Worm (Caenorhabditis elegans) whole organism, L2 larva: ENCODE results near the gene F38H12.5.

Experiments
- Y55F3AM.14 ChIP-seq: fragments of 200-800 bp; sonication (Bioruptor generic); optimal IDR thresholded peaks from 2 replicates; lab custom pipeline; 2018; ENCODE audit warnings: mild to moderate bottlenecking, missing genetic modification characterization, missing compliant biosample characterization
- ZK546.5 ChIP-seq: sonication (generic microtip); optimal IDR thresholded peaks from 2 replicates; lab custom pipeline; 2017; ENCODE audit warnings: missing biosample characterization, missing genetic modification characterization
- alr-1 ChIP-seq: fragments of 150-350 bp; optimal IDR thresholded peaks from 2 replicates; lab custom pipeline; 2014; ENCODE audit warnings: missing biosample characterization, missing genetic modification characterization
- ama-1 ChIP-seq: fragments of 150-350 bp; optimal IDR thresholded peaks from 2 replicates; lab custom pipeline; 2018; ENCODE audit warnings: inconsistent platforms
- blmp-1 ChIP-seq: sonication (generic microtip); optimal IDR thresholded peaks from 2 replicates; lab custom pipeline; 2017; ENCODE audit warnings: missing genetic modification characterization, mild to moderate bottlenecking, missing compliant biosample characterization, antibody characterized with exemption, moderate library complexity; ENCODE audit not compliant: insufficient read depth
- ceh-82 ChIP-seq: fragments of 150-350 bp; optimal IDR thresholded peaks from 2 replicates; lab custom pipeline; 2014; ENCODE audit warnings: missing biosample characterization, missing genetic modification characterization
- elt-3 ChIP-seq: sonication (generic microtip); optimal IDR thresholded peaks from 2 replicates; lab custom pipeline; 2017; ENCODE audit warnings: missing biosample characterization, missing genetic modification characterization
- fos-1 ChIP-seq: fragments of 150-350 bp; optimal IDR thresholded peaks from 2 replicates; lab custom pipeline; 2014; ENCODE audit warnings: missing biosample characterization, missing genetic modification characterization
- gmeb-1 ChIP-seq: fragments of 150-350 bp; optimal IDR thresholded peaks from 2 replicates; lab custom pipeline; 2014; ENCODE audit warnings: missing biosample characterization, missing genetic modification characterization
- lin-11 ChIP-seq: fragments of 150-350 bp; sonication (generic microtip); optimal IDR thresholded peaks from 2 replicates; lab custom pipeline; 2014; ENCODE audit warnings: missing biosample characterization, missing genetic modification characterization, inconsistent platforms, mixed read lengths
- lin-39 ChIP-seq: fragments of 150-350 bp; optimal IDR thresholded peaks from 2 replicates; lab custom pipeline; 2014; ENCODE audit warnings: missing biosample characterization, missing genetic modification reagents, missing genetic modification characterization
- lsy-2 ChIP-seq, 2 experiments: fragments of 150-350 bp in 1 of 2; sonication (generic microtip) in 1 of 2; optimal IDR thresholded peaks; 2 replicates each; lab custom pipeline; 2014 to 2017; ENCODE audit warnings: missing biosample characterization in 2 of 2, missing genetic modification characterization in 2 of 2
- mab-5 ChIP-seq: fragments of 150-350 bp; optimal IDR thresholded peaks from 2 replicates; lab custom pipeline; 2014; ENCODE audit warnings: missing biosample characterization, missing genetic modification characterization
- mbf-1 ChIP-seq: sonication (generic microtip); optimal IDR thresholded peaks from 2 replicates; lab custom pipeline; 2017; ENCODE audit warnings: missing biosample characterization, missing genetic modification characterization
- mdl-1 ChIP-seq, 2 experiments: fragments of 150-350 bp in 1 of 2; sonication (generic microtip) in 1 of 2; optimal IDR thresholded peaks; 2 replicates each; lab custom pipeline; 2017; ENCODE audit warnings: missing biosample characterization in 2 of 2, missing genetic modification characterization in 2 of 2
- nhr-10 ChIP-seq: sonication (generic microtip); optimal IDR thresholded peaks from 2 replicates; lab custom pipeline; 2017; ENCODE audit warnings: missing biosample characterization, missing genetic modification characterization
- nhr-11 ChIP-seq: fragments of 150-350 bp; optimal IDR thresholded peaks from 2 replicates; lab custom pipeline; 2014; ENCODE audit warnings: missing biosample characterization, missing genetic modification characterization
- nhr-129 ChIP-seq: fragments of 150-350 bp; optimal IDR thresholded peaks from 2 replicates; lab custom pipeline; 2014; ENCODE audit warnings: missing biosample characterization, missing genetic modification characterization
- nhr-23 ChIP-seq: fragments of 150-350 bp; optimal IDR thresholded peaks from 2 replicates; lab custom pipeline; 2014; ENCODE audit warnings: missing biosample characterization, missing genetic modification reagents, missing genetic modification characterization
- nhr-25 ChIP-seq: fragments of 150-350 bp; sonication (generic microtip); optimal IDR thresholded peaks from 3 replicates; lab custom pipeline; 2014; ENCODE audit warnings: missing biosample characterization, missing genetic modification characterization
- nhr-6 ChIP-seq: fragments of 150-350 bp; optimal IDR thresholded peaks from 2 replicates; lab custom pipeline; 2014; ENCODE audit warnings: missing biosample characterization, missing genetic modification characterization
- nhr-77 ChIP-seq: fragments of 150-350 bp; optimal IDR thresholded peaks from 2 replicates; lab custom pipeline; 2014; ENCODE audit warnings: missing biosample characterization, missing genetic modification characterization
- peb-1 ChIP-seq: fragments of 150-350 bp; optimal IDR thresholded peaks from 2 replicates; lab custom pipeline; 2014; ENCODE audit warnings: missing biosample characterization, missing genetic modification characterization
- sem-4 ChIP-seq: fragments of 150-350 bp; optimal IDR thresholded peaks from 2 replicates; lab custom pipeline; 2014; ENCODE audit warnings: missing biosample characterization, missing genetic modification reagents, missing genetic modification characterization
- skn-1 ChIP-seq: sonication (generic microtip); optimal IDR thresholded peaks from 2 replicates; lab custom pipeline; 2017; ENCODE audit warnings: missing biosample characterization, missing genetic modification characterization
- sma-9 ChIP-seq, 2 experiments: fragments of 150-350 bp in 1 of 2; sonication (generic microtip) in 1 of 2; optimal IDR thresholded peaks; 2 replicates each; lab custom pipeline; 2014 to 2016; ENCODE audit warnings: missing genetic modification characterization in 2 of 2, mild to moderate bottlenecking in 1 of 2, missing biosample characterization in 1 of 2, missing compliant biosample characterization in 1 of 2, missing genetic modification reagents in 1 of 2, moderate library complexity in 1 of 2
- snpc-4 ChIP-seq: fragments of 150-350 bp; optimal IDR thresholded peaks from 2 replicates; lab custom pipeline; 2014; ENCODE audit warnings: missing biosample characterization, missing genetic modification characterization
- unc-55 ChIP-seq: fragments of 150-350 bp; sonication (generic microtip); optimal IDR thresholded peaks from 3 replicates; lab custom pipeline; 2014; ENCODE audit warnings: missing biosample characterization, missing genetic modification reagents, missing genetic modification characterization
- unc-62 ChIP-seq: fragments of 150-350 bp; optimal IDR thresholded peaks from 2 replicates; lab custom pipeline; 2014; ENCODE audit warnings: missing biosample characterization, missing genetic modification reagents, missing genetic modification characterization
- ztf-1 ChIP-seq: fragments of 200-800 bp; sonication (Bioruptor generic); conservative IDR thresholded peaks from 2 replicates; pipeline ENCODE4 v1.3.6; 2022; ENCODE audit warnings: missing genetic modification characterization, missing compliant biosample characterization
- ztf-4 ChIP-seq: fragments of 150-350 bp; optimal IDR thresholded peaks from 2 replicates; lab custom pipeline; 2014; ENCODE audit warnings: missing biosample characterization, missing genetic modification characterization

F38H12.5 gene

ce11 chrV:4112516-4112915 is 29.7 kb upstream of the F38H12.5 start, which contains the start of gene srw-134:
Gene srw-134 (minus strand): TSS chrV:4112616.
- TF ChIP-seq lin-39 (tag; lab: Kevin White, UChicago) = no peak
- no peak for TF ChIP-seq ztf-4 (tag; lab: Kevin White, UChicago)
- TF ChIP-seq blmp-1 = no peak
- TF ChIP-seq nhr-129 (tag; lab: Kevin White, UChicago) = no peak

DNA sequence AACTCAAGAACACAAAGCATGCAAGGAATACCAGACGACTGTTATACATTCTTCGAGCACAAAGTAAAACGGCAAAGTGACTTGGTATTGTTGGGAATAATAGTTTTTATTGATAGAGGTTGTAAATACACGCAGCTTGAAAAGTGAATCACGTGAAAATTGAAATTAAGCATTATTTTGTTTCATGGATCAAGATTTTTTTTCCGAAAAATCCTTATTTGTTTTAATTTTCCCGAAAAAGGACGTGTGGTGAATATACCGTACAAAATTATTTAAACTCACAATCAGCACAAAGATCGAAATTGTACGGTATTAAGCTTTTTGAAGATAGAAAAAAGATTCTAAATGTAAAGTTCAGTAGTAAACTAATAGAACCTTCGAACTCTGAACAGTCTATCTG is 27.0 kb upstream of the F38H12.5 start, which contains the start of gene clc-18:
Gene clc-18 (minus strand): TSS at position 101 of the 400 bp plus-strand sequence.
- TF ChIP-seq alr-1 = no peak
- no peak for TF ChIP-seq elt-3 (tag; lab: Kevin White, UChicago)
- TF ChIP-seq skn-1 (tag; lab: Kevin White, UChicago) = no peak
- TF ChIP-seq lsy-2 (tag; optimal IDR thresholded peaks at IDR 0.05; lab: Kevin White, UChicago) = no peak
- no peak for TF ChIP-seq gmeb-1
- TF ChIP-seq ztf-1 (GFP tag; lab: Robert Waterston, UW) = no peak
- TF ChIP-seq nhr-77 = no peak
- no peak for TF ChIP-seq nhr-23
- no peak for TF ChIP-seq fos-1 (tag; lab: Kevin White, UChicago)
- no peak for TF ChIP-seq ZK546.5 (tag; lab: Kevin White, UChicago)
- TF ChIP-seq lin-39 (tag; lab: Kevin White, UChicago) = no peak
- TF ChIP-seq sem-4 = no peak
- TF ChIP-seq nhr-11 (tag; lab: Kevin White, UChicago) = no peak
- TF ChIP-seq mbf-1 (tag; lab: Kevin White, UChicago) = no peak
- no peak for TF ChIP-seq snpc-4 (tag; lab: Kevin White, UChicago)
- no peak for TF ChIP-seq unc-62 (GFP tag; lab: Kevin White, UChicago)

DNA sequence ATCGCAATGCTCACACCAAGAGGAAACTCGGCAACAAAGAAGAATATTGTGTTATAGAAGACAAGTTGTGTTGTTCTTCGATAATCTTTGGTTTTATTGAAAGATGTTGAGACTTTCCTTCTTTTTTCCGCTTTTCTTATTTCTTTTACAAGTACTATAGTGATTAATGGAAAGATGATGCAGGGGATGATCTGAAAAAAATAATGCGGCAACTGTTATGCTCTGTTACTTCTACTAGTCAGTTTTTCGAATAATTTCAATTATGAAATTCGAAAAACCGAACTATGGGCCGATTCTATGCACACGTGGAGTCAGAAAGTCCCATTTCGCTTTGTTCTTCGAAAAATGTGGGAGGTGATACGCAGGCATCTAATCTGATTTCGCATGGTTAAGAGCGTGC is 23.8 kb upstream of the F38H12.5 start:
- TF ChIP-seq nhr-25 = no peak
- TF ChIP-seq peb-1 = no peak
- no peak for TF ChIP-seq nhr-129 (tag; lab: Kevin White, UChicago)
- no peak for TF ChIP-seq lin-11 (tag; lab: Kevin White, UChicago)
- no peak for TF ChIP-seq snpc-4 (tag; lab: Kevin White, UChicago)
- TF ChIP-seq nhr-23 = no peak
- no peak for TF ChIP-seq ztf-1 (GFP tag; lab: Robert Waterston, UW)
- TF ChIP-seq sem-4 = no peak
- no peak for TF ChIP-seq unc-55 (GFP tag; lab: Kevin White, UChicago)
- TF ChIP-seq, all 48 proteins: peak for 0

DNA sequence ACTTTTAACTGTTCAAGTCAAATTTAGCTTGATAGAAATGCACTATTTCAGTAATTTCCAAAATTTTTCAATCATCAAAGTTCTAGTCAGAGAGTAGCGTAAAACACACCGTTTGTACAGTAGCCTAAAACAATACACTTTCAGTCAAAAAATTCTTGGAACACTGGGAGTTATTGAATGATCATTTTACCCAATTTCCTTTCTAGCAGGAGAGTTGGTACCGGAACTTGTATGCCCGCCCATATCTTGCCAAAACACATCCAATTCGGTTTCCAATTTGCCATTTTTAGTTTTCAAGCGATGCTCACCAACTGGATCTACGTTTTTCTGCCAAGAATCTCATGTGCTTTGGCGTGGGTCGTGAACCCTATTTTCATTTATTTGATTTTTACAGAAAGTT is 21.4 kb upstream of the F38H12.5 start, which contains the start of gene srj-39:
Gene srj-39 (plus strand): TSS at position 301 of the 400 bp plus-strand sequence.
- TF ChIP-seq mab-5 (tag; lab: Kevin White, UChicago) (no peak), mdl-1 (tag; optimal IDR thresholded peaks at IDR 0.05; lab: Kevin White, UChicago) (no peak), nhr-6 (tag; lab: Kevin White, UChicago) (no peak), elt-3 (tag; lab: Kevin White, UChicago) (no peak), ceh-82 (tag; lab: Kevin White, UChicago) (no peak), lin-11 (tag; lab: Kevin White, UChicago) (no peak), ztf-1 (GFP tag; lab: Robert Waterston, UW) (no peak)

DNA sequence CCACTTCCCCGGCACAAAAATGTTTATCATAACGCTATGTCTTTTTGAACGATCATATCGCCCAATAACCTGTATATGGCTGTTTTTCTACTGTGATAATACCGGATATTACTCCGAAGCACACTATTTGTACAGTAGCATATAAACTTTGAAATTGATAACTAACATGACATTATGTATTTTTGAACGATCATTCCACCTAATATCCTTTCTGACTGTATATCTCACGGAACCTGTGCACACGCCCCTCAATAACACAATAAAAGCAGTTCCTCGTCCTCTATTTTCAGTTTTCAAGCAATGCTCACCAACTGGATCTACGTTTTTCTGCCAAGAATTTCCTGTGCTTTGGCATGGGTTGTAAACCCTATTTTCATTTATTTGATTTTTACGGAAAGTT is 18.7 kb upstream of the F38H12.5 start, which contains the start of gene srj-40:
Gene srj-40 (plus strand): TSS at position 301 of the 400 bp plus-strand sequence.
- TF ChIP-seq nhr-11 (tag; lab: Kevin White, UChicago) (no peak), nhr-6 (tag; lab: Kevin White, UChicago) (no peak), nhr-25 (no peak), blmp-1 (no peak), Y55F3AM.14 (no peak), ama-1 (lab: Kevin White, UChicago) (no peak), ztf-4 (tag; lab: Kevin White, UChicago) (no peak), nhr-10 (no peak), lin-39 (tag; lab: Kevin White, UChicago) (no peak), skn-1 (tag; lab: Kevin White, UChicago) (no peak), sma-9 (GFP tag; optimal IDR thresholded peaks at IDR 0.05; lab: Kevin White, UChicago) (no peak), sma-9 (tag; optimal IDR thresholded peaks at IDR 0.05; lab: Kevin White, UChicago) (no peak), nhr-23 (no peak), snpc-4 (tag; lab: Kevin White, UChicago) (no peak), mbf-1 (tag; lab: Kevin White, UChicago) (no peak), mab-5 (tag; lab: Kevin White, UChicago) (no peak), unc-55 (GFP tag; lab: Kevin White, UChicago) (no peak), ceh-82 (tag; lab: Kevin White, UChicago) (no peak), nhr-77 (no peak)
